Worm (Caenorhabditis elegans): Measurements from ENCODE around the gene T01C3.3.

- TF ChIP-seq nhr-76 (tag; optimal IDR thresholded peaks at IDR 0.05) (no peak), ceh-8 (GFP tag; optimal IDR thresholded peaks at IDR 0.05) (no peak), jun-1 (tag; optimal IDR thresholded peaks at IDR 0.05) (no peak), mab-9 (GFP tag; IDR thresholded peaks at IDR 0.05) (no peak), egl-27 (tag; optimal IDR thresholded peaks at IDR 0.05) (no peak), pax-3 (tag; optimal IDR thresholded peaks at IDR 0.05) (no peak), ama-1 (optimal IDR thresholded peaks at IDR 0.05) (no peak), efl-1 (optimal IDR thresholded peaks at IDR 0.05) (no peak), efl-1 (GFP tag; optimal IDR thresholded peaks at IDR 0.05 in 1 of 2) (no peak), elt-2 (tag; optimal IDR thresholded peaks at IDR 0.05) (no peak), unc-86 (tag; optimal IDR thresholded peaks at IDR 0.05) (no peak)
Measured at ce11 chrV:14945697-14946096, 46.8 kb downstream of the T01C3.3 start, which contains the start of gene C30G7.3.

Data from whole organism, L1 larva.